Fruit fly (Drosophila melanogaster) whole organism, embryonic: ENCODE measurements around the gene Cht6.
A peak's percentile ranks its signal among the peaks of the same experiment; 100 is the strongest.

Experiments used
- Atf6 ChIP-seq: fragments of 200-800 bp; sonication (Bioruptor generic); IDR thresholded peaks from 2 replicates; pipeline ENCODE4 v1.3.6; 2022; ENCODE audit warnings: missing biosample characterization, missing genetic modification characterization
- CG10274 ChIP-seq: fragments of 200-800 bp; sonication (Bioruptor generic); optimal IDR thresholded peaks from 3 replicates; lab custom pipeline; 2017; ENCODE audit warnings: missing biosample characterization, mild to moderate bottlenecking, missing genetic modification characterization
- CG10654 ChIP-seq: fragments of 200-800 bp; sonication (Bioruptor generic); optimal IDR thresholded peaks from 2 replicates; lab custom pipeline; 2016; ENCODE audit warnings: missing biosample characterization, missing genetic modification characterization
- CG10959 ChIP-seq: fragments of 200-800 bp; sonication (Bioruptor generic); IDR thresholded peaks from 2 replicates; pipeline ENCODE4 v1.3.6; 2022; ENCODE audit warnings: missing biosample characterization, missing genetic modification characterization
- CG10979 ChIP-seq: fragments of 200-800 bp; sonication (Bioruptor generic); optimal IDR thresholded peaks from 2 replicates; lab custom pipeline; 2018; ENCODE audit warnings: missing biosample characterization, mild to moderate bottlenecking, missing genetic modification characterization, moderate library complexity
- CG11560 ChIP-seq: fragments of 200-800 bp; sonication (Bioruptor generic); IDR thresholded peaks from 3 replicates; pipeline ENCODE4 v1.3.6; 2022; ENCODE audit warnings: missing biosample characterization, missing genetic modification characterization
- CG12219 ChIP-seq: fragments of 200-800 bp; sonication (Bioruptor generic); optimal IDR thresholded peaks from 3 replicates; lab custom pipeline; 2018; ENCODE audit warnings: missing biosample characterization, mild to moderate bottlenecking, missing genetic modification characterization
- CG14441 ChIP-seq: fragments of 200-800 bp; sonication (Bioruptor generic); IDR thresholded peaks from 2 replicates; pipeline ENCODE4 v1.3.6; 2022; ENCODE audit warnings: missing biosample characterization, missing genetic modification characterization
- CG14710 ChIP-seq: fragments of 200-800 bp; sonication (Bioruptor generic); optimal IDR thresholded peaks from 3 replicates; lab custom pipeline; 2019; ENCODE audit warnings: missing biosample characterization, mild to moderate bottlenecking, missing genetic modification characterization, moderate library complexity
- CG15011 ChIP-seq: fragments of 200-800 bp; sonication (Bioruptor generic); optimal IDR thresholded peaks from 3 replicates; lab custom pipeline; 2018; ENCODE audit warnings: missing biosample characterization, mild to moderate bottlenecking, missing genetic modification characterization
- CG15601 ChIP-seq: fragments of 200-800 bp; sonication (Bioruptor generic); optimal IDR thresholded peaks from 3 replicates; lab custom pipeline; 2019; ENCODE audit warnings: missing biosample characterization, mild to moderate bottlenecking, missing genetic modification characterization, moderate library complexity
- CG1603 ChIP-seq: fragments of 200-800 bp; sonication (Bioruptor generic); optimal IDR thresholded peaks from 2 replicates; lab custom pipeline; 2019; ENCODE audit warnings: missing biosample characterization, mild to moderate bottlenecking, missing genetic modification characterization, moderate library complexity
- CG17385 ChIP-seq: fragments of 200-800 bp; sonication (Bioruptor generic); optimal IDR thresholded peaks from 3 replicates; lab custom pipeline; 2018; ENCODE audit warnings: missing biosample characterization, mild to moderate bottlenecking, missing genetic modification characterization
- CG17612 ChIP-seq: fragments of 200-800 bp; sonication (Bioruptor generic); IDR thresholded peaks from 2 replicates; pipeline ENCODE4 v1.3.6; 2022; ENCODE audit warnings: missing biosample characterization, missing genetic modification characterization
- CG2202 ChIP-seq: fragments of 200-800 bp; sonication (Bioruptor generic); optimal IDR thresholded peaks from 2 replicates; lab custom pipeline; 2018; ENCODE audit warnings: missing biosample characterization, mild to moderate bottlenecking, missing genetic modification characterization
- CG33557 ChIP-seq: fragments of 200-800 bp; sonication (Bioruptor generic); optimal IDR thresholded peaks from 2 replicates; lab custom pipeline; 2019; ENCODE audit warnings: missing biosample characterization, mild to moderate bottlenecking, missing genetic modification characterization, moderate library complexity
- CG4328 ChIP-seq: fragments of 200-800 bp; sonication (Bioruptor generic); optimal IDR thresholded peaks from 3 replicates; lab custom pipeline; 2017; ENCODE audit warnings: missing biosample characterization, missing genetic modification reagents, missing genetic modification characterization
- CG4424 ChIP-seq: fragments of 200-800 bp; sonication (Bioruptor generic); optimal IDR thresholded peaks from 3 replicates; lab custom pipeline; 2016; ENCODE audit warnings: missing biosample characterization, missing genetic modification characterization
- CG4730 ChIP-seq: fragments of 200-800 bp; sonication (Bioruptor generic); IDR thresholded peaks from 2 replicates; pipeline ENCODE4 v1.3.6; 2022; ENCODE audit warnings: missing biosample characterization, missing genetic modification characterization
- CG6813 ChIP-seq: fragments of 200-800 bp; sonication (Bioruptor generic); optimal IDR thresholded peaks from 2 replicates; lab custom pipeline; 2017; ENCODE audit warnings: missing biosample characterization, missing genetic modification characterization, mild to moderate bottlenecking, moderate library complexity, missing genetic modification reagents
- Camta ChIP-seq: fragments of 200-800 bp; sonication (Bioruptor generic); optimal IDR thresholded peaks from 2 replicates; lab custom pipeline; 2016; ENCODE audit warnings: missing biosample characterization, missing genetic modification characterization
- Dek ChIP-seq: fragments of 200-800 bp; sonication (Bioruptor generic); optimal IDR thresholded peaks from 3 replicates; lab custom pipeline; 2019; ENCODE audit warnings: missing biosample characterization, mild to moderate bottlenecking, missing genetic modification characterization, moderate library complexity
- Dll ChIP-seq: fragments of 200-800 bp; sonication (Bioruptor generic); IDR thresholded peaks from 4 replicates; pipeline ENCODE4 v1.3.6; 2022; ENCODE audit warnings: missing biosample characterization, missing genetic modification characterization; ENCODE audit not compliant: partially characterized antibody
- Gsc ChIP-seq: fragments of 200-800 bp; sonication (Bioruptor generic); IDR thresholded peaks from 2 replicates; pipeline ENCODE4 v1.3.6; 2022; ENCODE audit warnings: missing biosample characterization, missing genetic modification characterization
- HLH54F ChIP-seq: fragments of 200-800 bp; sonication (Bioruptor generic); optimal IDR thresholded peaks from 3 replicates; lab custom pipeline; 2016; ENCODE audit warnings: missing biosample characterization, missing genetic modification characterization
- HmgD ChIP-seq: fragments of 200-800 bp; sonication (Bioruptor generic); optimal IDR thresholded peaks from 3 replicates; lab custom pipeline; 2016; ENCODE audit warnings: missing biosample characterization, missing genetic modification characterization
- Hr3 ChIP-seq: fragments of 200-800 bp; sonication (Bioruptor generic); optimal IDR thresholded peaks from 3 replicates; lab custom pipeline; 2016; ENCODE audit warnings: missing biosample characterization, missing genetic modification characterization
- Jarid2 ChIP-seq: fragments of 200-800 bp; sonication (Bioruptor generic); optimal IDR thresholded peaks from 3 replicates; lab custom pipeline; 2017; ENCODE audit warnings: mild to moderate bottlenecking, missing biosample characterization, missing genetic modification reagents, missing genetic modification characterization
- Kr ChIP-seq: fragments of 200-800 bp; sonication (Bioruptor generic); optimal IDR thresholded peaks from 2 replicates; lab custom pipeline; 2017; ENCODE audit warnings: missing biosample characterization, mild to moderate bottlenecking, missing genetic modification characterization
- MESR4 ChIP-seq: fragments of 200-800 bp; sonication (Bioruptor generic); optimal IDR thresholded peaks from 2 replicates; lab custom pipeline; 2018; ENCODE audit warnings: missing biosample characterization, mild to moderate bottlenecking, missing genetic modification characterization, moderate library complexity
- ab ChIP-seq: fragments of 200-800 bp; sonication (Bioruptor generic); optimal IDR thresholded peaks from 2 replicates; lab custom pipeline; 2016; ENCODE audit warnings: missing biosample characterization, missing genetic modification characterization
- ac ChIP-seq: fragments of 200-800 bp; sonication (Bioruptor generic); optimal IDR thresholded peaks from 3 replicates; lab custom pipeline; 2017; ENCODE audit warnings: missing biosample characterization, mild to moderate bottlenecking, missing genetic modification characterization
- aop ChIP-seq: fragments of 200-800 bp; sonication (Bioruptor generic); IDR thresholded peaks from 2 replicates; pipeline ENCODE4 v1.3.6; 2022; ENCODE audit warnings: missing biosample characterization, missing genetic modification characterization
- az2 ChIP-seq: fragments of 200-800 bp; sonication (Bioruptor generic); optimal IDR thresholded peaks from 3 replicates; lab custom pipeline; 2016; ENCODE audit warnings: missing biosample characterization, missing genetic modification characterization
- cas ChIP-seq: fragments of 200-800 bp; sonication (Bioruptor generic); IDR thresholded peaks from 2 replicates; pipeline ENCODE4 v1.3.6; 2022; ENCODE audit warnings: missing biosample characterization, missing genetic modification characterization
- chif ChIP-seq, 2 experiments: fragments of 200-800 bp; sonication (Bioruptor generic); optimal IDR thresholded peaks; 3 replicates each; lab custom pipeline; 2016; ENCODE audit warnings: missing biosample characterization in 2 of 2, missing genetic modification characterization in 2 of 2
- chinmo ChIP-seq: fragments of 200-800 bp; sonication (Bioruptor generic); IDR thresholded peaks from 4 replicates; pipeline ENCODE4 v1.3.6; 2022; ENCODE audit warnings: missing biosample characterization, missing genetic modification characterization; ENCODE audit not compliant: partially characterized antibody
- crol ChIP-seq: fragments of 200-800 bp; sonication (Bioruptor generic); IDR thresholded peaks from 2 replicates; pipeline ENCODE4 v1.3.6; 2022; ENCODE audit warnings: missing biosample characterization, missing genetic modification characterization
- dysf ChIP-seq: fragments of 200-800 bp; sonication (Bioruptor generic); IDR thresholded peaks from 3 replicates; pipeline ENCODE4 v1.3.6; 2022; ENCODE audit warnings: missing biosample characterization, missing genetic modification characterization
- ewg ChIP-seq: fragments of 200-800 bp; sonication (Bioruptor generic); optimal IDR thresholded peaks from 3 replicates; lab custom pipeline; 2017; ENCODE audit warnings: mild to moderate bottlenecking, missing biosample characterization, missing genetic modification reagents, missing genetic modification characterization
- ind ChIP-seq: fragments of 200-800 bp; sonication (Bioruptor generic); optimal IDR thresholded peaks from 3 replicates; lab custom pipeline; 2016; ENCODE audit warnings: missing biosample characterization, missing genetic modification characterization
- luna ChIP-seq: fragments of 200-800 bp; sonication (Bioruptor generic); optimal IDR thresholded peaks from 2 replicates; lab custom pipeline; 2016; ENCODE audit warnings: missing biosample characterization, missing genetic modification characterization
- onecut ChIP-seq: fragments of 200-800 bp; sonication (Bioruptor generic); IDR thresholded peaks from 2 replicates; pipeline ENCODE4 v1.3.6; 2022; ENCODE audit warnings: missing biosample characterization, missing genetic modification characterization
- salm ChIP-seq: fragments of 200-800 bp; sonication (Bioruptor generic); optimal IDR thresholded peaks from 2 replicates; lab custom pipeline; 2018; ENCODE audit warnings: missing biosample characterization, mild to moderate bottlenecking, missing genetic modification characterization
- so ChIP-seq: fragments of 200-800 bp; sonication (Bioruptor generic); IDR thresholded peaks from 3 replicates; pipeline ENCODE4 v1.3.6; 2022; ENCODE audit warnings: missing biosample characterization, missing genetic modification characterization
- sob ChIP-seq: fragments of 200-800 bp; sonication (Bioruptor generic); IDR thresholded peaks from 2 replicates; pipeline ENCODE4 v1.3.6; 2022; ENCODE audit warnings: missing biosample characterization, missing genetic modification characterization
- trem ChIP-seq: fragments of 200-800 bp; optimal IDR thresholded peaks from 3 replicates; lab custom pipeline; 2019; ENCODE audit warnings: missing biosample characterization, mild to moderate bottlenecking, missing genetic modification characterization, moderate library complexity
- twi ChIP-seq: fragments of 200-800 bp; optimal IDR thresholded peaks from 2 replicates; lab custom pipeline; 2019; ENCODE audit warnings: missing biosample characterization, mild to moderate bottlenecking, missing genetic modification characterization, moderate library complexity
- vfl ChIP-seq: fragments of 200-800 bp; sonication (Bioruptor generic); optimal IDR thresholded peaks from 2 replicates; lab custom pipeline; 2016; ENCODE audit warnings: missing biosample characterization, missing genetic modification characterization
- wek ChIP-seq: fragments of 200-800 bp; sonication (Bioruptor generic); optimal IDR thresholded peaks from 3 replicates; lab custom pipeline; 2018; ENCODE audit warnings: missing biosample characterization, mild to moderate bottlenecking, missing genetic modification characterization, moderate library complexity

Gene Cht6

dm6 chrX:10009794-10010614, 6.6 kb upstream of the Cht6 start, which contains the start of gene Dna2 (continued):
- TF ChIP-seq aop (GFP tag; lab: Robert Waterston, UW) = no peak
- no peak for TF ChIP-seq Dek
- TF ChIP-seq Kr (GFP tag; lab: Kevin White, UChicago) = no peak
- TF ChIP-seq ind (GFP tag; lab: Kevin White, UChicago) = peak; percentile 15
- no peak for TF ChIP-seq Gsc (GFP tag; lab: Robert Waterston, UW)
- TF ChIP-seq chinmo (GFP tag; lab: Robert Waterston, UW) = no peak
- no peak for TF ChIP-seq twi
- no peak for TF ChIP-seq CG17385
- no peak for TF ChIP-seq CG4328 (GFP tag; lab: Kevin White, UChicago)
- no peak for TF ChIP-seq CG17612 (GFP tag; lab: Robert Waterston, UW)
- peak; percentile 21 for TF ChIP-seq trem (tag; lab: Kevin White, UChicago)
- TF ChIP-seq CG10654 (GFP tag; lab: Kevin White, UChicago) = no peak
- peak; percentile 12 for TF ChIP-seq az2 (GFP tag; lab: Kevin White, UChicago)
- TF ChIP-seq Camta (GFP tag; lab: Kevin White, UChicago) = no peak
- no peak for TF ChIP-seq CG2202
- TF ChIP-seq Jarid2 (GFP tag; lab: Kevin White, UChicago) = no peak
- TF ChIP-seq CG6813 (GFP tag; lab: Kevin White, UChicago) = no peak
- TF ChIP-seq CG4424 (GFP tag; lab: Kevin White, UChicago) = peak; percentile 11
- no peak for TF ChIP-seq luna
- TF ChIP-seq CG12219 = no peak
- TF ChIP-seq sob (GFP tag; lab: Robert Waterston, UW) = no peak
- TF ChIP-seq Hr3 (GFP tag; lab: Kevin White, UChicago) = peak; percentile 23
- no peak for TF ChIP-seq onecut
- no peak for TF ChIP-seq salm (tag; lab: Kevin White, UChicago)
- no peak for TF ChIP-seq so
- TF ChIP-seq MESR4 = no peak
- TF ChIP-seq CG10274 (GFP tag; lab: Kevin White, UChicago) = no peak
- no peak for TF ChIP-seq HLH54F
- TF ChIP-seq Atf6 (GFP tag; lab: Robert Waterston, UW) = no peak
- no peak for TF ChIP-seq CG4730 (GFP tag; lab: Robert Waterston, UW)
- no peak for TF ChIP-seq HmgD
- TF ChIP-seq CG33557 = peak; percentile 42
- 0 out of 3 replicates have a peak, but pooled peaks have one; percentile 28 for TF ChIP-seq CG11560 (tag; lab: Robert Waterston, UW)
- no peak for TF ChIP-seq ac (GFP tag; lab: Kevin White, UChicago)
- TF ChIP-seq CG14710 (tag; lab: Kevin White, UChicago) = peak; percentile 27
- peak; percentile 8; the same call in 1 of the 2 replicates for TF ChIP-seq CG10959 (GFP tag; lab: Robert Waterston, UW)
- TF ChIP-seq CG15601 (tag; lab: Kevin White, UChicago) = no peak
- no peak; the same call in 2 of the 3 replicates for TF ChIP-seq dysf
- TF ChIP-seq ab (GFP tag; lab: Kevin White, UChicago) = no peak
- TF ChIP-seq CG1603 (tag; lab: Kevin White, UChicago) = no peak
- no peak for TF ChIP-seq CG14441 (GFP tag; lab: Robert Waterston, UW)
- TF ChIP-seq CG15011 (GFP tag; lab: Kevin White, UChicago) = no peak
- TF ChIP-seq crol (GFP tag; lab: Robert Waterston, UW) = no peak
- TF ChIP-seq chif (GFP tag; optimal IDR thresholded peaks at IDR 0.05; lab: Kevin White, UChicago) = no peak
- no peak for TF ChIP-seq Dll (GFP tag; lab: Robert Waterston, UW)
- no peak for TF ChIP-seq cas (GFP tag; lab: Robert Waterston, UW)
- no peak for TF ChIP-seq CG10979 (tag; lab: Kevin White, UChicago)
- no peak for TF ChIP-seq ewg (GFP tag; lab: Kevin White, UChicago)
- TF ChIP-seq vfl (GFP tag; lab: Kevin White, UChicago) = no peak
- no peak for TF ChIP-seq wek (GFP tag; lab: Kevin White, UChicago)
